Worm (Caenorhabditis elegans) whole organism, young adult: ENCODE measurements around the gene ncam-1.

ENCODE experiments used
- C17E4.6 ChIP-seq: fragments of 200-800 bp; sonication (Bioruptor generic); IDR thresholded peaks from 2 replicates; pipeline ENCODE4 v1.3.6; 2022; ENCODE audit warnings: missing genetic modification reagents, missing genetic modification characterization, missing compliant biosample characterization
- F10E7.11 ChIP-seq: sonication (generic microtip); optimal IDR thresholded peaks from 2 replicates; lab custom pipeline; 2017; ENCODE audit warnings: mild to moderate bottlenecking, missing genetic modification characterization, moderate library complexity, missing compliant biosample characterization
- K12H6.12 ChIP-seq: fragments of 200-800 bp; sonication (Bioruptor generic); optimal IDR thresholded peaks from 2 replicates; lab custom pipeline; 2018; ENCODE audit warnings: mild to moderate bottlenecking, missing genetic modification characterization, missing compliant biosample characterization
- egl-18 ChIP-seq: fragments of 200-800 bp; sonication (Bioruptor generic); IDR thresholded peaks from 2 replicates; pipeline ENCODE4 v1.3.6; 2022; ENCODE audit warnings: missing genetic modification reagents, missing genetic modification characterization, missing compliant biosample characterization
- lir-1 ChIP-seq: fragments of 200-800 bp; sonication (Bioruptor generic); conservative IDR thresholded peaks from 2 replicates; pipeline ENCODE4 v1.3.6; 2022; ENCODE audit warnings: missing genetic modification reagents, missing genetic modification characterization, missing compliant biosample characterization
- madf-3 ChIP-seq: fragments of 200-800 bp; sonication (Bioruptor generic); IDR thresholded peaks from 2 replicates; pipeline ENCODE4 v1.3.6; 2022; ENCODE audit warnings: missing genetic modification reagents, missing genetic modification characterization, missing compliant biosample characterization
- unc-130 ChIP-seq: sonication (generic microtip); optimal IDR thresholded peaks from 2 replicates; lab custom pipeline; 2016; ENCODE audit warnings: missing genetic modification reagents, missing genetic modification characterization, missing compliant biosample characterization

ce11 chrX:725868-726267, 34.2 kb downstream of the ncam-1 start, which contains the start of gene sli-1:
- TF ChIP-seq lir-1 (GFP tag; lab: Robert Waterston, UW) (no peak), egl-18 (GFP tag; lab: Robert Waterston, UW) (no peak), K12H6.12 (tag; lab: Kevin White, UChicago) (no peak), C17E4.6 (GFP tag; lab: Robert Waterston, UW) (no peak), madf-3 (GFP tag; lab: Robert Waterston, UW) (no peak), F10E7.11 (tag; lab: Kevin White, UChicago) (no peak), unc-130 (GFP tag; lab: Kevin White, UChicago) (no peak)
